Worm (Caenorhabditis elegans) whole organism, L3 larva: ENCODE measurements around the gene aat-2.

ENCODE experiments used
- ama-1 ChIP-seq: fragments of 150-350 bp; optimal IDR thresholded peaks from 2 replicates; lab custom pipeline; 2018
- egl-5 ChIP-seq: fragments of 150-350 bp; optimal IDR thresholded peaks from 2 replicates; lab custom pipeline; 2017; ENCODE audit warnings: missing biosample characterization, missing genetic modification reagents, missing genetic modification characterization, inconsistent platforms
- nhr-11 ChIP-seq: fragments of 150-350 bp; optimal IDR thresholded peaks from 2 replicates; lab custom pipeline; 2014; ENCODE audit warnings: missing biosample characterization, missing genetic modification characterization
- nhr-25 ChIP-seq: sonication (generic microtip); optimal IDR thresholded peaks from 2 replicates; lab custom pipeline; 2017; ENCODE audit warnings: missing biosample characterization, missing genetic modification characterization
- nhr-28 ChIP-seq: fragments of 150-350 bp; optimal IDR thresholded peaks from 2 replicates; lab custom pipeline; 2014; ENCODE audit warnings: missing biosample characterization, missing genetic modification characterization
- snpc-4 ChIP-seq: fragments of 150-350 bp; optimal IDR thresholded peaks from 2 replicates; lab custom pipeline; 2014; ENCODE audit warnings: missing biosample characterization, missing genetic modification characterization

DNA sequence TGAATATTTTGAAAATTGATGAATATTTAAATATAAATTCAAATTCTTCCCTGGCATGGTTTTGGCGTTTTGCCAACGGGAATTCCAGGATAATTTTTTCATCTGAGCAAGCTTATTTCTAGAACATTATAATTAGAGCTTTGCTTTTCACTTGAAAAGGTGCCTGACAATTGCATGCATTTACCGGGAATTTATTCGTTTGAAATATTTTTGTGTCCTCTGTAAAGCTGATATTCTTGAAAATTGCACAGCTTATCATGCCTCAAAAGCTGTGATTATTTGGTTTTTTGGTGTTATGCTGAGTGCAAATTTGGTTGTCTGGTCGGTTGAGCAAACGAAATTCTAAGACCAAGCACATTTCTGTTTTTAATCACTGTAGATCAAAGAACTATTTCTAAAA is 14.3 kb upstream of the aat-2 start:
- TF ChIP-seq ama-1 (lab: Kevin White, UChicago) (no peak), nhr-11 (tag; lab: Kevin White, UChicago) (no peak), nhr-25 (tag; lab: Kevin White, UChicago) (no peak), egl-5 (no peak), nhr-28 (tag; lab: Kevin White, UChicago) (no peak), snpc-4 (tag; lab: Kevin White, UChicago) (no peak)
